Worm (Caenorhabditis elegans): ENCODE measurements around the gene vrk-1.

vrk-1 gene

ce11 chrII:5921620-5922019 lies at the start of gene vrk-1:
Gene vrk-1 (plus strand): TSS chrII:5921967.
- TF ChIP-seq mab-5 (tag; optimal IDR thresholded peaks at IDR 0.05) (no peak), ceh-82 (tag; optimal IDR thresholded peaks at IDR 0.05) (no peak), nhr-129 (tag; optimal IDR thresholded peaks at IDR 0.05) (no peak), peb-1 (tag; optimal IDR thresholded peaks at IDR 0.05) (no peak), nhr-10 (tag; optimal IDR thresholded peaks at IDR 0.05) (no peak), unc-55 (GFP tag; optimal IDR thresholded peaks at IDR 0.05) (no peak), lin-13 (GFP tag; optimal IDR thresholded peaks at IDR 0.05) (no peak), sma-9 (GFP tag; optimal IDR thresholded peaks at IDR 0.05) (no peak), sma-9 (tag; optimal IDR thresholded peaks at IDR 0.05) (no peak), sma-3 (GFP tag; optimal IDR thresholded peaks at IDR 0.05) (no peak), aly-2 (tag; optimal IDR thresholded peaks at IDR 0.05) (no peak), unc-39 (tag; optimal IDR thresholded peaks at IDR 0.05) (no peak), ceh-16 (tag; optimal IDR thresholded peaks at IDR 0.05) (no peak), ama-1 (optimal IDR thresholded peaks at IDR 0.05) (no peak), lsy-2 (tag; optimal IDR thresholded peaks at IDR 0.05) (no peak), snpc-4 (tag; optimal IDR thresholded peaks at IDR 0.05) (no peak), nhr-21 (tag; optimal IDR thresholded peaks at IDR 0.05) (no peak), gmeb-1 (tag; optimal IDR thresholded peaks at IDR 0.05) (no peak), alr-1 (tag; optimal IDR thresholded peaks at IDR 0.05) (no peak), elt-3 (tag; optimal IDR thresholded peaks at IDR 0.05) (no peak), nhr-25 (tag; optimal IDR thresholded peaks at IDR 0.05) (no peak)

- TF ChIP-seq fos-1 (tag; optimal IDR thresholded peaks at IDR 0.05), result peak; percentile 53
- no peak for TF ChIP-seq aly-2 (tag; optimal IDR thresholded peaks at IDR 0.05)
Measured at ce11 chrII:5872414-5872813, 49.4 kb upstream of the vrk-1 start.

ce11 chrII:5873564-5874070 lies 48.1 kb upstream of the vrk-1 start, which contains the start of gene tex-2:
Gene tex-2 (minus strand): TSS chrII:5873614.
- TF ChIP-seq C34F6.9 (tag; optimal IDR thresholded peaks at IDR 0.05) (peak; percentile 34), F13H6.1 (tag; optimal IDR thresholded peaks at IDR 0.05) (peak; percentile 32), nhr-6 (tag; optimal IDR thresholded peaks at IDR 0.05) (no peak), ztf-11 (tag; optimal IDR thresholded peaks at IDR 0.05) (no peak), lsy-2 (tag; optimal IDR thresholded peaks at IDR 0.05) (peak in 1 of 2 experiments; percentile 33), unc-55 (GFP tag; optimal IDR thresholded peaks at IDR 0.05) (peak; percentile 55), nhr-129 (tag; optimal IDR thresholded peaks at IDR 0.05) (peak; percentile 48), nhr-21 (tag; optimal IDR thresholded peaks at IDR 0.05) (no peak), aly-2 (tag; optimal IDR thresholded peaks at IDR 0.05) (no peak), ztf-4 (tag; optimal IDR thresholded peaks at IDR 0.05) (no peak), crh-2 (tag; optimal IDR thresholded peaks at IDR 0.05) (peak; percentile 9), zag-1 (tag; optimal IDR thresholded peaks at IDR 0.05) (peak; percentile 24), peb-1 (tag; optimal IDR thresholded peaks at IDR 0.05) (no peak), ZK546.5 (tag; optimal IDR thresholded peaks at IDR 0.05) (no peak), fos-1 (tag; optimal IDR thresholded peaks at IDR 0.05) (peak; percentile 77), lin-13 (GFP tag; optimal IDR thresholded peaks at IDR 0.05) (peak; percentile 13), nhr-237 (tag; optimal IDR thresholded peaks at IDR 0.05) (no peak)

ce11 chrII:5874130-5874529 lies 47.6 kb upstream of the vrk-1 start:
- TF ChIP-seq unc-39 (tag; optimal IDR thresholded peaks at IDR 0.05) (no peak), nhr-23 (tag; optimal IDR thresholded peaks at IDR 0.05) (no peak), F13H6.1 (tag; optimal IDR thresholded peaks at IDR 0.05) (no peak), unc-62 (GFP tag; optimal IDR thresholded peaks at IDR 0.05) (no peak), lin-13 (GFP tag; optimal IDR thresholded peaks at IDR 0.05) (no peak), lin-39 (tag; optimal IDR thresholded peaks at IDR 0.05) (no peak), nhr-6 (tag; optimal IDR thresholded peaks at IDR 0.05) (no peak), ztf-1 (GFP tag; conservative IDR thresholded peaks at IDR 0.05) (no peak), ama-1 (optimal IDR thresholded peaks at IDR 0.05) (no peak), ztf-11 (tag; optimal IDR thresholded peaks at IDR 0.05) (no peak), nhr-11 (tag; optimal IDR thresholded peaks at IDR 0.05) (no peak), mab-5 (tag; optimal IDR thresholded peaks at IDR 0.05) (no peak), nhr-129 (tag; optimal IDR thresholded peaks at IDR 0.05) (peak; percentile 80), mbf-1 (tag; optimal IDR thresholded peaks at IDR 0.05) (no peak), elt-1 (tag; optimal IDR thresholded peaks at IDR 0.05) (no peak), blmp-1 (tag; optimal IDR thresholded peaks at IDR 0.05; ENCODE audit: insufficient read depth) (peak; percentile 51), elt-3 (tag; optimal IDR thresholded peaks at IDR 0.05) (no peak), ceh-16 (tag; optimal IDR thresholded peaks at IDR 0.05) (no peak), nhr-77 (tag; optimal IDR thresholded peaks at IDR 0.05) (no peak), fos-1 (tag; optimal IDR thresholded peaks at IDR 0.05) (no peak), sma-3 (GFP tag; optimal IDR thresholded peaks at IDR 0.05) (peak; percentile 36), zag-1 (tag; optimal IDR thresholded peaks at IDR 0.05) (no peak), gmeb-1 (tag; optimal IDR thresholded peaks at IDR 0.05) (no peak), R02D3.7 (tag; optimal IDR thresholded peaks at IDR 0.05) (no peak), alr-1 (tag; optimal IDR thresholded peaks at IDR 0.05) (no peak), lsy-2 (tag; optimal IDR thresholded peaks at IDR 0.05) (peak in 1 of 2 experiments; percentile 27), ceh-82 (tag; optimal IDR thresholded peaks at IDR 0.05) (no peak), nhr-10 (tag; optimal IDR thresholded peaks at IDR 0.05) (no peak), Y55F3AM.14 (GFP tag; optimal IDR thresholded peaks at IDR 0.05) (no peak), mdl-1 (tag; optimal IDR thresholded peaks at IDR 0.05) (no peak), snpc-4 (tag; optimal IDR thresholded peaks at IDR 0.05) (no peak), unc-55 (GFP tag; optimal IDR thresholded peaks at IDR 0.05) (no peak), sem-4 (tag; optimal IDR thresholded peaks at IDR 0.05) (no peak), egl-27 (tag; optimal IDR thresholded peaks at IDR 0.05) (no peak), ztf-4 (tag; optimal IDR thresholded peaks at IDR 0.05) (no peak), crh-2 (tag; optimal IDR thresholded peaks at IDR 0.05) (no peak), nhr-237 (tag; optimal IDR thresholded peaks at IDR 0.05) (no peak)

Data from whole organism, L2 larva.